Worm (Caenorhabditis elegans) whole organism, early embryonic: ENCODE measurements around the gene his-70.

Source experiments
- B0310.2 ChIP-seq: sonication (generic microtip); optimal IDR thresholded peaks from 2 replicates; lab custom pipeline; 2016; ENCODE audit warnings: mild to moderate bottlenecking, missing genetic modification characterization, missing compliant biosample characterization
- F13C5.2 ChIP-seq: sonication (generic microtip); optimal IDR thresholded peaks from 2 replicates; lab custom pipeline; 2017; ENCODE audit warnings: mild to moderate bottlenecking, missing genetic modification characterization, inconsistent platforms, missing compliant biosample characterization
- aly-1 ChIP-seq: sonication (generic microtip); optimal IDR thresholded peaks from 2 replicates; lab custom pipeline; 2016; ENCODE audit warnings: missing genetic modification characterization, missing compliant biosample characterization
- ama-1 ChIP-seq: fragments of 150-350 bp; optimal IDR thresholded peaks from 2 replicates; lab custom pipeline; 2014
- ceh-13 ChIP-seq: fragments of 200-800 bp; sonication (Bioruptor generic); optimal IDR thresholded peaks from 2 replicates; lab custom pipeline; 2018; ENCODE audit warnings: mild to moderate bottlenecking, missing genetic modification characterization, missing compliant biosample characterization
- ceh-36 ChIP-seq: sonication (generic microtip); optimal IDR thresholded peaks from 2 replicates; lab custom pipeline; 2016; ENCODE audit warnings: missing genetic modification characterization, inconsistent platforms, missing compliant biosample characterization
- ets-7 ChIP-seq: sonication (generic microtip); optimal IDR thresholded peaks from 2 replicates; lab custom pipeline; 2016; ENCODE audit warnings: missing genotype, missing genetic modification characterization, missing compliant biosample characterization
- flt-1 ChIP-seq: fragments of 200-800 bp; sonication (Bioruptor generic); IDR thresholded peaks from 2 replicates; pipeline ENCODE4 v1.3.6; 2022; ENCODE audit warnings: missing genetic modification characterization, missing compliant biosample characterization
- hmbx-1 ChIP-seq: sonication (generic microtip); optimal IDR thresholded peaks from 2 replicates; lab custom pipeline; 2016; ENCODE audit warnings: mild to moderate bottlenecking, missing genetic modification characterization, missing compliant biosample characterization
- hmg-4 ChIP-seq: fragments of 200-800 bp; sonication (Bioruptor generic); optimal IDR thresholded peaks from 2 replicates; lab custom pipeline; 2018; ENCODE audit warnings: mild to moderate bottlenecking, missing genetic modification characterization, missing compliant biosample characterization
- hnd-1 ChIP-seq: sonication (generic microtip); optimal IDR thresholded peaks from 2 replicates; lab custom pipeline; 2016; ENCODE audit warnings: missing genetic modification characterization, missing compliant biosample characterization
- pes-1 ChIP-seq: fragments of 200-800 bp; sonication (Bioruptor generic); IDR thresholded peaks from 2 replicates; pipeline ENCODE4 v1.3.6; 2022; ENCODE audit warnings: missing genetic modification reagents, missing genetic modification characterization, missing compliant biosample characterization
- scrt-1 ChIP-seq: fragments of 200-800 bp; sonication (Bioruptor generic); IDR thresholded peaks from 2 replicates; pipeline ENCODE4 v1.3.6; 2022; ENCODE audit warnings: missing genetic modification characterization, missing compliant biosample characterization
- sea-1 ChIP-seq: fragments of 200-800 bp; sonication (Bioruptor generic); conservative IDR thresholded peaks from 2 replicates; pipeline ENCODE4 v1.3.6; 2022; ENCODE audit warnings: missing genetic modification characterization, missing compliant biosample characterization
- tbx-11 ChIP-seq: fragments of 200-800 bp; sonication (Bioruptor generic); IDR thresholded peaks from 2 replicates; pipeline ENCODE4 v1.3.6; 2022; ENCODE audit warnings: missing genetic modification characterization, missing compliant biosample characterization
- tbx-37 ChIP-seq: fragments of 200-800 bp; sonication (Bioruptor generic); conservative IDR thresholded peaks from 2 replicates; pipeline ENCODE4 v1.3.6; 2022; ENCODE audit warnings: missing genetic modification reagents, missing genetic modification characterization, missing compliant biosample characterization
- tra-4 ChIP-seq: sonication (generic microtip); optimal IDR thresholded peaks from 2 replicates; lab custom pipeline; 2017; ENCODE audit warnings: missing genetic modification characterization, missing compliant biosample characterization

The his-70 gene

ce11 chrIII:4092020-4092419, 32.1 kb upstream of the his-70 start, which contains the start of gene C03C10.5:
Gene C03C10.5, minus strand, starts transcription at chrIII:4092120.
- TF ChIP-seq ets-7 (tag; lab: Kevin White, UChicago), result no peak
- no peak for TF ChIP-seq F13C5.2
- no peak for TF ChIP-seq scrt-1 (GFP tag; lab: Robert Waterston, UW)
- no peak for TF ChIP-seq flt-1 (GFP tag; lab: Robert Waterston, UW)
- TF ChIP-seq hnd-1, result no peak
- TF ChIP-seq ceh-36 (tag; lab: Kevin White, UChicago), result no peak
- TF ChIP-seq ceh-13, result no peak
- no peak for TF ChIP-seq hmg-4 (GFP tag; lab: Kevin White, UChicago)
- TF ChIP-seq tbx-11, result no peak
- TF ChIP-seq ama-1 (lab: Kevin White, UChicago), result no peak
- no peak for TF ChIP-seq pes-1 (GFP tag; lab: Robert Waterston, UW)
- TF ChIP-seq tbx-37 (GFP tag; lab: Robert Waterston, UW), result no peak
- no peak for TF ChIP-seq tra-4 (tag; lab: Kevin White, UChicago)
- TF ChIP-seq sea-1 (GFP tag; lab: Robert Waterston, UW), result no peak
- TF ChIP-seq hmbx-1, result no peak
- no peak for TF ChIP-seq aly-1 (tag; lab: Kevin White, UChicago)
- no peak for TF ChIP-seq B0310.2 (tag; lab: Kevin White, UChicago)

DNA sequence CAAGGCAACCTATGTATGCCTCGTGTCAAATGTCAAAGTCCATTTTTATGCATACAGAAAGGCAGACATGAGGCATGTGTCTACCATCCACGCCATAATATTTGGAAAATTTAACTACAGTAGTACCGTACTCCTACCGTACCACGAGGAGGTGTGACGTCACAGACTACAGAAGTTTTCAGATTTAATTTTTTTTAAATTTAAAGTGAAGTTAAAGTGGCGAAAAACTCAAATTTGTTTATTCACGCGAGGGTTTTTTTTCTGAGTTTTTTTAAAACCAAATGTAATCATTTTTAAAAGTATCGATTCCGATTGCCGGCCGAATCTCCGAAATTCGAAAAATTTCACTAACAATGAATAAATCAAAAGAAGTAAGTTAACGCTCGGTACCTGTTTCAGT, 30.9 kb upstream of the his-70 start, which contains the start of gene C03C10.2:
C03C10.2 (plus strand) TSS at position 301 of the 400 bp plus-strand sequence.
- TF ChIP-seq hmbx-1, result no peak
- TF ChIP-seq F13C5.2, result no peak
- no peak for TF ChIP-seq ceh-13
- no peak for TF ChIP-seq tbx-37 (GFP tag; lab: Robert Waterston, UW)
- TF ChIP-seq hnd-1, result no peak
- no peak for TF ChIP-seq pes-1 (GFP tag; lab: Robert Waterston, UW)
- no peak for TF ChIP-seq scrt-1 (GFP tag; lab: Robert Waterston, UW)
- no peak for TF ChIP-seq tra-4 (tag; lab: Kevin White, UChicago)
- no peak for TF ChIP-seq B0310.2 (tag; lab: Kevin White, UChicago)

DNA sequence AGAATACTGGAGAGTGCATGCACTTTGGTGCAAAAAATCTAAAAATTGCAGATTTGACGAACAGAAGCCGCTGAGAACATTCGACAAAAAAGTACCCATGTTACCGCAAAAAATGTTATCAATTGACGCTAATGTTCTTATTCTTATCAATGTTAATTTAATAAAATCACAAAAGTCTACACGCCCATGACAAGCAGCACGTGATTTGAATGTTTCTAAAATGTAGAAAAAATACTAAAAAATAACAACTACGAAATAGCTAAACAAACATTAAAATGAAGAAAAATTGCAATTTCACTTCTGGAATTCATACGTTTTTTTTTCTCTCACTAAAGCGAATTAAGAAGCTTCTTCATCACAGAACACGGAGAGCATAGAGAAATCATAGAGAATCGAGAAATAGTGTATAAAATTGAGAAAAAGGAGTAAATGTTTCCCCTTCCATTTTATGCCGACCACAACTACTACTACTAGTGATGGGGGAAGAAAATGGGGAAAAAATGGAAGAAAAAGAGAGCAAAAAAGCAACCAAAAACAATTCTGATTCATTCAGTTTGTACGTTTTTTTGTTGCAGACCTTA, 28.5 kb upstream of the his-70 start:
- TF ChIP-seq scrt-1 (GFP tag; lab: Robert Waterston, UW), result no peak
- TF ChIP-seq ceh-36 (tag; lab: Kevin White, UChicago), result no peak
- TF ChIP-seq aly-1 (tag; lab: Kevin White, UChicago), result no peak
- TF ChIP-seq hnd-1, result no peak
- no peak for TF ChIP-seq ets-7 (tag; lab: Kevin White, UChicago)
- TF ChIP-seq F13C5.2, result no peak
- no peak for TF ChIP-seq B0310.2 (tag; lab: Kevin White, UChicago)
- no peak for TF ChIP-seq hmbx-1
- TF ChIP-seq hmg-4 (GFP tag; lab: Kevin White, UChicago), result no peak
- TF ChIP-seq tbx-11, result no peak
- TF ChIP-seq tbx-37 (GFP tag; lab: Robert Waterston, UW), result no peak
- no peak for TF ChIP-seq ama-1 (lab: Kevin White, UChicago)
- no peak for TF ChIP-seq pes-1 (GFP tag; lab: Robert Waterston, UW)
- no peak for TF ChIP-seq ceh-13
- TF ChIP-seq tra-4 (tag; lab: Kevin White, UChicago), result no peak
- no peak for TF ChIP-seq flt-1 (GFP tag; lab: Robert Waterston, UW)

DNA sequence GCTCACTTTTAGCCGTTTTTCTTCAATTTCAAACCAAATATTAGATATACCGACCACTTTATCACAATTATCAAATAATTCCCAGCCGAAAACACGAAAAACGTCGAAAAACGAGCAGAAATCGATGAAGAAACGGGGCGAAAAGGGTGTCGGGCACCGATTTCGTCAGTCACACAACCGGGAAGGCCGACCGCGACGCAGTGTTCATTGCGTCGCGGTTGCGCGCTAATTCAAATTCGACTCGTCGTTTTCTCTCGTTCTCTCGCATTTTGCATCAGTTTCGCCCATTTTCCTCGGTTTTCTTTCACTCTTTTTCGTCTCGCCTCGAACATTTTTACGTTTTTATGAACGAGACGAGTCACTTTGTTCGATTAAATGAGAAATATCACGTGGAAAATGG, 27.6 kb upstream of the his-70 start:
- TF ChIP-seq F13C5.2, result peak; percentile 50
- TF ChIP-seq hmg-4 (GFP tag; lab: Kevin White, UChicago), result peak; percentile 53
- no peak for TF ChIP-seq ceh-36 (tag; lab: Kevin White, UChicago)
- TF ChIP-seq flt-1 (GFP tag; lab: Robert Waterston, UW), result no peak

DNA sequence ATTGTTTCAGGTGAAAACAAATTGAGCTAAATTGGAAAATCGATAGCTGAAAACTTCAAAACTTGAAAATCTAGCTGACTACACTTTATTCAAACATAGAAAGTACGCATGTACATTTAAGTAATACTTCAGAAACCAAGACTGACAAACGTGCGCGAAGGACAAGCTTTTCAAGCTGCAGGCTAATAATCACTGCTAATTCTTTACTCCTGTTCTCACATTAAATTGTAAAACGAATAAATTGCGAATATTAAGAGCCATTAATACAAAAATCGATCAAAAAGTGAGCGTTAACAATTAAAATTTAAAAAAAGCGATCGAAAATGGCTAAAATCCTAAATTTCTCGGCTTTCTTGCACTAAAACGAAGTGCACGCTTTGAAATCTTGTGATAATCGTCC, 27.1 kb upstream of the his-70 start:
- TF ChIP-seq F13C5.2 (no peak), aly-1 (tag; lab: Kevin White, UChicago) (no peak), tra-4 (tag; lab: Kevin White, UChicago) (no peak), hnd-1 (no peak), B0310.2 (tag; lab: Kevin White, UChicago) (no peak), hmbx-1 (no peak), ceh-13 (no peak), ama-1 (lab: Kevin White, UChicago) (no peak), ceh-36 (tag; lab: Kevin White, UChicago) (no peak), scrt-1 (GFP tag; lab: Robert Waterston, UW) (no peak), flt-1 (GFP tag; lab: Robert Waterston, UW) (no peak)

- no peak for TF ChIP-seq hmg-4 (GFP tag; lab: Kevin White, UChicago)
- no peak for TF ChIP-seq ama-1 (lab: Kevin White, UChicago)
- no peak for TF ChIP-seq ceh-13
- TF ChIP-seq aly-1 (tag; lab: Kevin White, UChicago), result no peak
- no peak for TF ChIP-seq scrt-1 (GFP tag; lab: Robert Waterston, UW)
- TF ChIP-seq flt-1 (GFP tag; lab: Robert Waterston, UW), result no peak
- TF ChIP-seq ceh-36 (tag; lab: Kevin White, UChicago), result no peak
- no peak for TF ChIP-seq tra-4 (tag; lab: Kevin White, UChicago)
- TF ChIP-seq hmbx-1, result no peak
- no peak for TF ChIP-seq sea-1 (GFP tag; lab: Robert Waterston, UW)
- TF ChIP-seq tbx-11, result no peak
- TF ChIP-seq B0310.2 (tag; lab: Kevin White, UChicago), result no peak
- no peak for TF ChIP-seq ets-7 (tag; lab: Kevin White, UChicago)
- no peak for TF ChIP-seq tbx-37 (GFP tag; lab: Robert Waterston, UW)
- no peak for TF ChIP-seq hnd-1
- TF ChIP-seq F13C5.2, result no peak
Measured at ce11 chrIII:4086536-4086935, 26.6 kb upstream of the his-70 start, which contains the start of gene kin-19. Gene kin-19, minus strand, starts transcription at chrIII:4086636.

- no peak for TF ChIP-seq scrt-1 (GFP tag; lab: Robert Waterston, UW)
- no peak for TF ChIP-seq hmbx-1
- no peak for TF ChIP-seq aly-1 (tag; lab: Kevin White, UChicago)
- TF ChIP-seq ets-7 (tag; lab: Kevin White, UChicago), result no peak
- no peak for TF ChIP-seq sea-1 (GFP tag; lab: Robert Waterston, UW)
- no peak for TF ChIP-seq F13C5.2
- no peak for TF ChIP-seq hmg-4 (GFP tag; lab: Kevin White, UChicago)
- TF ChIP-seq tra-4 (tag; lab: Kevin White, UChicago), result no peak
- TF ChIP-seq ceh-36 (tag; lab: Kevin White, UChicago), result no peak
- no peak for TF ChIP-seq B0310.2 (tag; lab: Kevin White, UChicago)
- no peak for TF ChIP-seq ceh-13
- no peak for TF ChIP-seq ama-1 (lab: Kevin White, UChicago)
- TF ChIP-seq tbx-37 (GFP tag; lab: Robert Waterston, UW), result no peak
- TF ChIP-seq tbx-11, result no peak
- TF ChIP-seq pes-1 (GFP tag; lab: Robert Waterston, UW), result no peak
- no peak for TF ChIP-seq hnd-1
Measured at ce11 chrIII:4085657-4086056, 25.7 kb upstream of the his-70 start.
